Fruit fly (Drosophila melanogaster): ENCODE data around the gene Vha68-2.

Vha68-2 gene

DNA sequence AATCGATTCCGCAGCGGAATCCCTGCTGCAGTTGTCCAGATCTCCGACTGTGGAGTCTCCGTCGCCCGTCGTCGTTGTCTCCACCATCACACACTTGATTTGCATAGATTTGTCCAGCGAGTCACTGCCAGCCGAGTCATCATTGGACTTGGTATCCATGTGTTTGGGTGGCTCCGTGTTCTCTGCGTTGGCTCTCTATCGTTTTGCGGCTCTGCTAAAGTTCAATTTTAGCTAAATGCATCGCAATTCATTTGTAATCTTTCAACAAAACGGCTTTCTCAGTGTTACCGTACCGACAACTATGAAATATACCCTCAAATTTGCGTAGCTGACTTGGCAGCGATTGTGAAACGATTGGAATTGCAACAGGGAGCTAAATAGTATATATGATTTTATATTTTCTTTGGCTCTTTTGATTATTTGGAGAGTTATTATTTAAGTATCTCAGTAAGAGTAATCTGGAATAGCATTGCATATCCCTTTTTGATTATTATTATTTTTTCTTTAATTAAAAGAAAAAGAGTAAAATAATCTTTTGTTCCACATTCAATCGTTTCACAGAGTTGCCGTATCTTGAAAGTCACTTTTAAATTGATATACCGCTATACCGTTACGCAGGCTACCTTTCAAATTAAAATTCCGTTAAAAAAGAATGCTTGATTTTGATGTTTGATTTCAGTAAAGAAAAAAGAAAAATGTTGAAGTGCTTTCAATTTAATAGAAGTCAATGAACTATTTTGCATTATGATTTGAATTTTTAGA, 47.1 kb downstream of the Vha68-2 start, which contains the start of gene CG9933 (continued):
- TF ChIP-seq CG43689 (GFP tag; IDR thresholded peaks at IDR 0.05) (no peak), grn (GFP tag; optimal IDR thresholded peaks at IDR 0.05) (no peak), Mes4 (GFP tag; optimal IDR thresholded peaks at IDR 0.05) (no peak), CG9727 (GFP tag; optimal IDR thresholded peaks at IDR 0.05) (no peak), CG11560 (tag; IDR thresholded peaks at IDR 0.05) (no peak), CG9797 (GFP tag; optimal IDR thresholded peaks at IDR 0.05) (peak; percentile 51), CG8359 (GFP tag; optimal IDR thresholded peaks at IDR 0.05; ENCODE audit: borderline replicate concordance) (no peak), CG1233 (GFP tag; optimal IDR thresholded peaks at IDR 0.05) (no peak), Myb (GFP tag; optimal IDR thresholded peaks at IDR 0.05) (peak; percentile 95), Atf3 (GFP tag; optimal IDR thresholded peaks at IDR 0.05) (no peak), CG30020 (tag; optimal IDR thresholded peaks at IDR 0.05) (peak; percentile 93), Scr (GFP tag; IDR thresholded peaks at IDR 0.05; ENCODE audit: partially characterized antibody) (no peak), Mrtf (GFP tag; IDR thresholded peaks at IDR 0.05) (no peak), gsb (GFP tag; IDR thresholded peaks at IDR 0.05) (no peak), wdn (GFP tag; IDR thresholded peaks at IDR 0.05) (no peak)

Data from whole organism, embryonic.